Worm (Caenorhabditis elegans): ENCODE measurements around the gene sru-4.

DNA sequence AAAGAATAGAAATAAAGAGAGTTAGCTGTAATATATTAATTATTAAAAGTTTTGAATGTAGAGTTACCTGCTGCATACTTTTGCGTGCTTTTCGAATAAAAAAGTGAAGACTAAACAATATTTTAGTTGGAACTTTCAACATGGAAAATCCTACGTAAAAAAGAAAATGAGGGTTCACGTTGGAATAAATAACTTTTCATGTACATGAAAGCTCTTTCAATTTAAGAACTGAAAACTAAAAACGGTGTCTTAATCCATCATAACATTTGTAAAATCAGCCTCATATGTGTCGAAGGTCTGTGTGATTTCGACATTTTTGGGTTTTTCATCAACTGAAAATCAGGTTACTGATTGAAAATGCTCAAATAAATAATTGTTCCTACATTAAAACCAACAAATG is 8.1 kb downstream of the sru-4 start, which contains the start of gene ttr-9:
- TF ChIP-seq snpc-4 (tag; optimal IDR thresholded peaks at IDR 0.05) (no peak), lin-13 (tag; optimal IDR thresholded peaks at IDR 0.05) (no peak), unc-39 (tag; optimal IDR thresholded peaks at IDR 0.05) (no peak), sptf-1 (tag; optimal IDR thresholded peaks at IDR 0.05) (no peak), ztf-11 (tag; optimal IDR thresholded peaks at IDR 0.05) (no peak), nhr-76 (tag; optimal IDR thresholded peaks at IDR 0.05) (no peak), pha-4 (tag; optimal IDR thresholded peaks at IDR 0.05) (no peak)
